Fruit fly (Drosophila melanogaster): ENCODE measurements around the gene S-Lap1.

Gene S-Lap1

DNA sequence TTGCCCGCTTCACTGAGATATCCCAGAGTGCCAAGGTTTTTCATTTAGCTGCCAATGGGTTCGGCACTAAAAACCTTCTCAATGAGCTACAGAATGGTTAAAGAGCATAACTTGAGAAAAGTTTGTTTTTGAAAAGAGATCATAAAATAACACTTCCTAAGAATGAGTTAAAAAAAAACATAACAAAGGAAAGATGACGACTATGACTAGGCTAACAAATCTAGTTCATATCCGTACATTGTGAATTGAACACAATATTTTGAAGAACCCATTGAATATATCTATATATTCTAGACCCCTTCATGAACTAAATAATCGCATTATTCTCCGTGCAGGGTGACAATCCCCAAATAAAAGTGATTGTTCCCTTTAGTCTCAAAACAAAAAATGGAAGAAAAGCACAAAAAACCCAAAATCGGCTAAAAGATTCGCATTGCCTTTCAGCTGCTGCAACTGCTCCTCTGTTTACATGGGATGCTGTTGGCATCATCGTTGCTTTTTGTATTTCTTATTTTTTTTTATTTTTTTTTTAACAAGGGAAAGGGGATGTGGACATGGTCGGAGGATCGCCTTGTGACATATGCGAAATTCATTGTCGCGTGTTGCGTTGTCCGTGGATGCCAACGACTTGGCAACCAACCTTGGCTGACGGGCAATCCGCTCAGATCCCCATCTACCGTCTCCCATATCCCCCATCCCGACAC, 39.8 kb downstream of the S-Lap1 start:
- no peak for TF ChIP-seq noc (tag; optimal IDR thresholded peaks at IDR 0.05)

DNA sequence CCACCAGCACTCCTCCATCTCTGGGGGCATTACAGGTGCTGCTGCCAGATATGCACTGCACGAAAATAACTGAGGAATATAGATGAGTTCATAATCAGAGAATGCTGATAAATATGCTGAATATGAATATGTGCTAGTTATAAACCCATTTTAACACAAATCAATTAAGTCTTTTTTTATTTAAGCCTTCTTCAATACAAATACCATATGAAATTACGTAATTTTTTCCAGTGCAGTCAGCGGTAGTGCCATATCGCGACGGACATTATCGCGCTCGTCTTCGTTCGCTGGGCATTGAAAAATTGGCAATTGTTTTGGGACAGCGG, 40.4 kb downstream of the S-Lap1 start:
- no peak for TF ChIP-seq noc (tag; optimal IDR thresholded peaks at IDR 0.05)

dm6 chr3L:8657787-8658186, 40.8 kb downstream of the S-Lap1 start:
- TF ChIP-seq noc (tag; optimal IDR thresholded peaks at IDR 0.05) = no peak

DNA sequence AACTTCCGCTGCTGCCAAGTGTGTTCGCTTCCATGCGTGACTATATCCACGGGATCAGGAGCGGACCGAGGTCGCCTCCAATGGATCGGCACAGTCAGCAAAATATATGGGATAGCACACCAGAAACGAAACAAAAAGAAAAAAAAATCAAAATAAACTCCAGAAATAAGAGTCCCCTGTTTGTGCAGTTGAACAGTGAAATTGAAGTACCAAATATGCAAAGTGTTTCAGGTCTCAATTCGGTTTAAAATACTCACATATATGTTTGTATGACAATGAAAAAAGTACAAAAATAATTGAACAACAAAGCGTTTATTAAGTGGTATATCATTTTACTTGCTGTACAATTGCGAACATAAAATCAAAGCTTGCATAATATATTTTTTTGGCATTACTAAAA, 42.6 kb downstream of the S-Lap1 start:
- no peak for TF ChIP-seq noc (tag; optimal IDR thresholded peaks at IDR 0.05)

DNA sequence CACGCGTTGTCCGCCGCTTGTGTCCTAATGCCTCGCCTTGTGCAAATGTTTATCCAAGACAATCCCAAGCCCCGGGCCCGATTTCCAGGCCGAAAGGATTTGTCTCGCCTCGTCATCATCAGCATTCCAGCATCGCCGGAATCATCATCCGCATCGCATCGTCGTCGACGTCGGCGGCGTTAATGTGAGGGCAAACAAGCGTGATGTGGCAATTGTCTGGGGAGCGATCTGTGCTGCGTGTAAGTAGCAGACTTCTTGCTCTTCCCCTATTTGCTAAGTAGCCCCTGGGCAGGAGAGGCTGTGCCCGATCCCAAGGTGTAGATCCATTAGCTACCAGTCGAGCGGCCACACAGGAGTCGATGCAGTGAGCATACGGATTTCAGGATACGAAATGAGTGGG, 43.8 kb downstream of the S-Lap1 start:
- TF ChIP-seq noc (tag; optimal IDR thresholded peaks at IDR 0.05) = no peak

dm6 chr3L:8661793-8662669, 45.0 kb downstream of the S-Lap1 start:
- no peak for TF ChIP-seq noc (tag; optimal IDR thresholded peaks at IDR 0.05)

DNA sequence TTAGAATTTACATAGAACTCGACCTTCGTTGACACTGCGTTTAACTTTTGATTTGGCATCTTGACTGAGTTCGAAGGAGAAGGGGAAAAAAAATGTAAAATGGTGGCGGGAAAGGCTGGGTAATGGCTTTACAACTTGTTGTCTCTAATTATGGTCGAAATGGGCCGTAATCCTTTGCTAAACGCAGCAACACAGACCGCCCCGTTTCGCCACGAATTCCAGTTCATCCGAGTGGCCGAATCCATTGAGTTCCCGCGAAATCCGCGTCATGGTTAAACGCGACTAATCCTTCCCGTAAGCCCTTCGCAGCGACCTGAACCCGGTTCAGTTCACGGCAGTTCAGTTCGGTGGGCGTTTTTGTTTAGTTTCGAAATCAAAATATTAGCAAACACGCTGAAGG, 49.1 kb downstream of the S-Lap1 start:
- TF ChIP-seq noc (tag; optimal IDR thresholded peaks at IDR 0.05) = no peak

DNA sequence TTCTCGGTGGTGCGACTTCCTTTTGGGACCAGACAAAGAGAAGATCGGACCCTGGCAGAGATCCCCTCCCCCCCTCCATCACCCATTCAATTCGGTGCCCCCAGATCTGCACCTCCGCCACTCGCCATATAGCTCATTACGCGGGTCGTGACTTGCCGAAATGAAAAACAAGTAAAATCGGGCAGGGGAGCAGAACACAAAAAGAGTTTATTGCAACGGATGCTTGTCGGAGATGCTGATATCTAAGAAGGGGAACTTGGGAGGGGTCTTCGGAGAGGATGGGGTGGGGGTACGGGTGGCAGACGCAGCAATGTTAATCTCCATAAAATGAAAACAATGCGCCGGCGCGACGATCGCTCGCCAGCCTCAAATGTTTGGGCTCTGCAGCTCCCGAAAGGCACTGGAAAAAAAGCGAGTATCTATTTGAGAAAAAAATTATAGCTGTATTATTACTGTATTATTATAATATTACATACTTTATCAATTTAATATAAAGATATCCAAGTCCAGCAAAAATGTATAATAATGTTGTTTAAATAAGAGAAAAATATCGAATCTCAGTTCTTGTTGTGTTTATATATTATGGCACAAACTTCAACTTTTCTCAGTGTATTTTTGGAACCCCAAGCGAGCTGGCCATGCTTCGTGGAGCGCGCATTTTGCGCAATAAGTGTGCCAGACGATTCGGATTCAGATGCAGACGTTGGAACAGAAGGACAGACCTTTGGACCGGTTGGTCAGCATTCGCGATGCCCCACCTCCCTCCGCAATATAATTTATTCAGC, 51.0 kb downstream of the S-Lap1 start:
- no peak for TF ChIP-seq noc (tag; optimal IDR thresholded peaks at IDR 0.05)
